Fruit fly (Drosophila melanogaster) whole organism, adult: ENCODE data around the gene Dus1.

Experiments
- CG11617 ChIP-seq: fragments of 200-800 bp; sonication (Bioruptor generic); optimal IDR thresholded peaks from 2 replicates; lab custom pipeline; 2017; ENCODE audit warnings: mild to moderate bottlenecking, missing biosample characterization, missing genetic modification reagents, missing genetic modification characterization
- CG12768 ChIP-seq: fragments of 200-800 bp; sonication (Bioruptor generic); optimal IDR thresholded peaks from 2 replicates; lab custom pipeline; 2017; ENCODE audit warnings: missing biosample characterization, missing genetic modification characterization, mild to moderate bottlenecking, moderate library complexity, missing genetic modification reagents
- CG14711 ChIP-seq: fragments of 200-800 bp; sonication (Bioruptor generic); optimal IDR thresholded peaks from 2 replicates; lab custom pipeline; 2018; ENCODE audit warnings: missing biosample characterization, mild to moderate bottlenecking, missing genetic modification characterization, moderate library complexity
- CG1620 ChIP-seq: fragments of 200-800 bp; sonication (Bioruptor generic); optimal IDR thresholded peaks from 2 replicates; lab custom pipeline; 2016; ENCODE audit warnings: missing biosample characterization, missing genetic modification characterization
- CG33017 ChIP-seq: fragments of 200-800 bp; sonication (Bioruptor generic); optimal IDR thresholded peaks from 2 replicates; lab custom pipeline; 2018; ENCODE audit warnings: missing biosample characterization, mild to moderate bottlenecking, missing genetic modification characterization, moderate library complexity
- CG5204 ChIP-seq: fragments of 200-800 bp; sonication (Bioruptor generic); optimal IDR thresholded peaks from 2 replicates; lab custom pipeline; 2016; ENCODE audit warnings: missing biosample characterization, missing genetic modification characterization
- CG7045 ChIP-seq: fragments of 200-800 bp; sonication (Bioruptor generic); optimal IDR thresholded peaks from 2 replicates; lab custom pipeline; 2017; ENCODE audit warnings: missing biosample characterization, mild to moderate bottlenecking, missing genetic modification characterization
- CG7101 ChIP-seq: fragments of 200-800 bp; sonication (Bioruptor generic); optimal IDR thresholded peaks from 2 replicates; lab custom pipeline; 2018; ENCODE audit warnings: missing biosample characterization, mild to moderate bottlenecking, missing genetic modification characterization, moderate library complexity
- Clk ChIP-seq: fragments of 200-800 bp; sonication (Bioruptor generic); optimal IDR thresholded peaks from 2 replicates; lab custom pipeline; 2017; ENCODE audit warnings: missing biosample characterization, missing genetic modification characterization
- Crg-1 ChIP-seq: fragments of 200-800 bp; sonication (Bioruptor generic); optimal IDR thresholded peaks from 2 replicates; lab custom pipeline; 2016; ENCODE audit warnings: missing biosample characterization, missing genetic modification characterization
- Hr96 ChIP-seq: fragments of 200-800 bp; sonication (Bioruptor generic); optimal IDR thresholded peaks from 2 replicates; lab custom pipeline; 2016; ENCODE audit warnings: missing biosample characterization, missing genetic modification characterization
- Mnt ChIP-seq: fragments of 200-800 bp; sonication (Bioruptor generic); optimal IDR thresholded peaks from 2 replicates; lab custom pipeline; 2016; ENCODE audit warnings: missing biosample characterization, mild to moderate bottlenecking, missing genetic modification characterization
- bab1 ChIP-seq: fragments of 200-800 bp; sonication (Bioruptor generic); optimal IDR thresholded peaks from 3 replicates; lab custom pipeline; 2019; ENCODE audit warnings: missing biosample characterization, mild to moderate bottlenecking, missing genetic modification characterization, moderate library complexity
- cic ChIP-seq: fragments of 200-800 bp; sonication (Bioruptor generic); optimal IDR thresholded peaks from 2 replicates; lab custom pipeline; 2017; ENCODE audit warnings: missing biosample characterization, mild to moderate bottlenecking, missing genetic modification characterization, moderate library complexity
- cnc ChIP-seq, 2 experiments: fragments of >200 bp; optimal IDR thresholded peaks; 2 replicates each; lab custom pipeline; 2017
- kay ChIP-seq: fragments of 200-800 bp; sonication (Bioruptor generic); peaks from one replicate; lab custom pipeline; 2016; ENCODE audit warnings: missing biosample characterization, missing genetic modification characterization, borderline replicate concordance
- ovo ChIP-seq: fragments of 200-800 bp; sonication (Bioruptor generic); optimal IDR thresholded peaks from 2 replicates; lab custom pipeline; 2016; ENCODE audit warnings: missing biosample characterization, missing genetic modification characterization
- pad ChIP-seq: fragments of 200-800 bp; sonication (Bioruptor generic); optimal IDR thresholded peaks from 3 replicates; lab custom pipeline; 2017; ENCODE audit warnings: missing biosample characterization, missing genetic modification characterization, mild to moderate bottlenecking, moderate library complexity, missing genetic modification reagents
- tj ChIP-seq: fragments of 200-800 bp; sonication (Bioruptor generic); optimal IDR thresholded peaks from 3 replicates; lab custom pipeline; 2017; ENCODE audit warnings: missing biosample characterization, mild to moderate bottlenecking, missing genetic modification characterization, moderate library complexity
- toe ChIP-seq: fragments of 200-800 bp; sonication (Bioruptor generic); optimal IDR thresholded peaks from 2 replicates; lab custom pipeline; 2016; ENCODE audit warnings: missing biosample characterization, missing genetic modification characterization

The Dus1 gene

dm6 chr2L:308194-308706 is 36.7 kb upstream of the Dus1 start:
- TF ChIP-seq pad (GFP tag; lab: Kevin White, UChicago): no peak
- no peak for TF ChIP-seq toe
- no peak for TF ChIP-seq ovo
- no peak for TF ChIP-seq CG1620 (GFP tag; lab: Kevin White, UChicago)
- TF ChIP-seq CG11617 (GFP tag; lab: Kevin White, UChicago): no peak
- no peak for TF ChIP-seq Clk (GFP tag; lab: Kevin White, UChicago)
- no peak for TF ChIP-seq tj
- TF ChIP-seq CG14711 (tag; lab: Kevin White, UChicago): no peak
- TF ChIP-seq CG7101: no peak
- no peak for TF ChIP-seq bab1
- TF ChIP-seq CG7045: no peak
- no peak for TF ChIP-seq CG12768
- TF ChIP-seq cnc (optimal IDR thresholded peaks at IDR 0.05; lab: Kevin White, UChicago): no peak
- no peak for TF ChIP-seq CG5204 (GFP tag; lab: Kevin White, UChicago)
- TF ChIP-seq Hr96 (GFP tag; lab: Kevin White, UChicago): no peak
- TF ChIP-seq cic (GFP tag; lab: Kevin White, UChicago): no peak

DNA sequence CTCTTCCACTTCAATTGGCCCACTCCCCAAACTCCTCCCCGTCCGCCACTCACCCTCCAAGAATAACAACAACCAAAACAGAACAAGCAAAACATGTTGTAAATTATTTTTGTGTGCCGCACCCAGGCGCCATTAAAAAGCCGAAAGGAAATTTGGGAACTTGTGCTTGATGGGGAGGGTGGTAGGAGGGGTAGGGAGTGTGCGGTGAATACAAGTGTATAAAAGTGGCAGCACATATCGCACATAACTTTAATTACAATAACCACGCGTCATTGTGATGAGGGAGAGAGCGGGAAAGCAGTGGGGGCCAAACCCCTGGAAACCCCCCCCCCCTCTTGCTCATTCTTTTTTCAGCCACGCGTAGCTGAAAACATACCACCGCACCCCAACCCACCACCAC is 35.6 kb upstream of the Dus1 start:
- no peak for TF ChIP-seq CG33017 (tag; lab: Kevin White, UChicago)
- no peak for TF ChIP-seq bab1
- no peak for TF ChIP-seq CG11617 (GFP tag; lab: Kevin White, UChicago)
- no peak for TF ChIP-seq tj
- TF ChIP-seq Clk (GFP tag; lab: Kevin White, UChicago): no peak
- no peak for TF ChIP-seq kay (GFP tag; lab: Kevin White, UChicago)
- no peak for TF ChIP-seq cnc (optimal IDR thresholded peaks at IDR 0.05; lab: Kevin White, UChicago)
- no peak for TF ChIP-seq pad (GFP tag; lab: Kevin White, UChicago)
- TF ChIP-seq CG12768: no peak
- TF ChIP-seq CG7045: no peak
- no peak for TF ChIP-seq CG14711 (tag; lab: Kevin White, UChicago)

- peak; percentile 33 for TF ChIP-seq cic (GFP tag; lab: Kevin White, UChicago)
- no peak for TF ChIP-seq Clk (GFP tag; lab: Kevin White, UChicago)
- TF ChIP-seq pad (GFP tag; lab: Kevin White, UChicago): peak; percentile 39
- TF ChIP-seq toe: no peak
- TF ChIP-seq bab1: no peak
- TF ChIP-seq ovo: peak; percentile 41
These were observed 34.8 kb upstream of the Dus1 start for dm6 chr2L:306188-306927.

DNA sequence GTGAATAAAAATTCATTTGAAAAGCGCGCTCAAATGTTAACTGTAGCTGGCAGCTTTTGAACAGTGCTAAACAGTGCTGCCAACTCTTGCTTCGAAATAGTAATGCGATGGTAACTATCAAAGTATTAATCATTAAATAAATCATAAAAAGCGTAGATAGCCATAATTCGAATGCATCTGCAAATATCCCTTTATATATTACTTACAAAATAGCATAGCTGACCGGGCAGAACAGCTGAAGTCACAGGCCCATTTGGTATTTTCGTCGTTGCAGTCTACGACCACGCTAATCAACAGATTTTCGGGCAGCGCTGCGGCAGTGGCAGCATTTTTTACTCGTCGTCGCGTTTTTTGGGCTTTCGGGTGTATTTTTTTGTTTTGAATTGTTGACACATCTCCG is 34.1 kb upstream of the Dus1 start, which contains the start of gene Plc21C:
Plc21C (plus strand) TSS at position 290 of the 400 bp plus-strand sequence.
- TF ChIP-seq CG33017 (tag; lab: Kevin White, UChicago) (peak; percentile 45), Mnt (GFP tag; lab: Kevin White, UChicago) (peak; percentile 43), cnc (optimal IDR thresholded peaks at IDR 0.05; lab: Kevin White, UChicago) (no peak), CG7101 (peak; percentile 16), CG11617 (GFP tag; lab: Kevin White, UChicago) (peak; percentile 24), CG7045 (peak; percentile 4), CG5204 (GFP tag; lab: Kevin White, UChicago) (no peak), ovo (peak; percentile 82), CG12768 (no peak), CG1620 (GFP tag; lab: Kevin White, UChicago) (peak; percentile 74), kay (GFP tag; lab: Kevin White, UChicago) (no peak), pad (GFP tag; lab: Kevin White, UChicago) (peak; percentile 28), Clk (GFP tag; lab: Kevin White, UChicago) (no peak), Hr96 (GFP tag; lab: Kevin White, UChicago) (no peak), tj (no peak), Crg-1 (peak; percentile 22), bab1 (peak; percentile 75), CG14711 (tag; lab: Kevin White, UChicago) (peak; percentile 45), cic (GFP tag; lab: Kevin White, UChicago) (peak; percentile 35), toe (peak; percentile 79)

- TF ChIP-seq CG14711 (tag; lab: Kevin White, UChicago) (no peak), tj (peak; percentile 92), CG33017 (tag; lab: Kevin White, UChicago) (no peak)
These were observed 33.7 kb upstream of the Dus1 start for dm6 chr2L:305198-305597.

dm6 chr2L:303306-303962 is 31.9 kb upstream of the Dus1 start:
- TF ChIP-seq toe (no peak), CG5204 (GFP tag; lab: Kevin White, UChicago) (no peak), CG14711 (tag; lab: Kevin White, UChicago) (no peak), Hr96 (GFP tag; lab: Kevin White, UChicago) (no peak), CG33017 (tag; lab: Kevin White, UChicago) (no peak), kay (GFP tag; lab: Kevin White, UChicago) (peak; percentile 94), CG7101 (no peak), CG1620 (GFP tag; lab: Kevin White, UChicago) (no peak), pad (GFP tag; lab: Kevin White, UChicago) (no peak), CG7045 (no peak), Mnt (GFP tag; lab: Kevin White, UChicago) (no peak), cic (GFP tag; lab: Kevin White, UChicago) (no peak), Clk (GFP tag; lab: Kevin White, UChicago) (no peak), bab1 (no peak), tj (peak; percentile 66), ovo (no peak), CG12768 (no peak)
